Worm (Caenorhabditis elegans): ENCODE results near the gene mrps-9.

DNA sequence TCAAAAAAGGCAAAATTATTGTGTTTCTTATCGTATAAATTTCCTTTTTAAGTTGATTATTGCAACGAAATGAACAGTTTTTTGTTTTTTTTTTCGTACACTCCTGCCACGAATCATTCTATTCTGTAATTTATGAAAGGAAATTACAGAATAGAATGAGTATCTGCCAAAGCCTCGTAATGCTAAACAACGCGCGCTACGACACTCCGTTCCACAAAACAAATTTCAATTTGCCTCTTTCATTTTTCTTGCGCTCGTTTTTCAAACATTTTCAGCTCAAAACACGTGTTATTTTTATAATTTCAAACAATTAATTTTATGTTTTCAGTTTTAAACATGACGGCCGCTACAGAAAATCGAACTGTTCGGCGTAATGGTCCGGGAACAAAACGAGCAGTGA lies 41.1 kb upstream of the mrps-9 start, which contains the start of gene mob-4:
- TF ChIP-seq pha-4 (tag; optimal IDR thresholded peaks at IDR 0.05) = no peak
- no peak for TF ChIP-seq snpc-4 (tag; optimal IDR thresholded peaks at IDR 0.05)
- TF ChIP-seq elt-3 (tag; optimal IDR thresholded peaks at IDR 0.05) = no peak
- TF ChIP-seq nhr-237 (tag; optimal IDR thresholded peaks at IDR 0.05) = no peak

Data from whole organism, mixed stage, embryonic.